Fruit fly (Drosophila melanogaster) whole organism, wandering third instar larva: Measurements from ENCODE around the gene sif.

ENCODE experiments used
- Dfd ChIP-seq: fragments of >200 bp; optimal IDR thresholded peaks from 2 replicates; lab custom pipeline; 2017; ENCODE audit warnings: missing biosample characterization, missing genetic modification characterization
- Dif ChIP-seq: fragments of 200-275, 200-300 bp; sonication (Bioruptor generic); optimal IDR thresholded peaks from 2 replicates; lab custom pipeline; 2018; ENCODE audit warnings: missing biosample characterization, missing genetic modification characterization; ENCODE audit not compliant: partially characterized antibody
- HLH106 ChIP-seq: fragments of 200-800 bp; optimal IDR thresholded peaks from 3 replicates; lab custom pipeline; 2019; ENCODE audit warnings: missing biosample characterization, mild to moderate bottlenecking, missing genetic modification characterization, moderate library complexity
- Hr78 ChIP-seq: fragments of >200 bp; optimal IDR thresholded peaks from 2 replicates; lab custom pipeline; 2017; ENCODE audit warnings: missing biosample characterization, missing genetic modification characterization
- Hr83 ChIP-seq: fragments of 200-300 bp; sonication (Bioruptor generic); optimal IDR thresholded peaks from 2 replicates; lab custom pipeline; 2016; ENCODE audit warnings: missing biosample characterization, mild to moderate bottlenecking, missing genetic modification characterization, moderate library complexity; ENCODE audit not compliant: poor library complexity, severe bottlenecking
- Jra ChIP-seq: sonication (Bioruptor generic); optimal IDR thresholded peaks from 2 replicates; lab custom pipeline; 2016; ENCODE audit warnings: missing biosample characterization, missing genetic modification characterization
- Myc ChIP-seq: fragments of >200 bp; optimal IDR thresholded peaks from 2 replicates; lab custom pipeline; 2017
- N ChIP-seq: fragments of >200 bp; optimal IDR thresholded peaks from 2 replicates; lab custom pipeline; 2018; ENCODE audit warnings: missing biosample characterization, missing external identifiers, missing genetic modification characterization
- OdsH ChIP-seq: fragments of 200-800 bp; sonication (Bioruptor generic); optimal IDR thresholded peaks from 2 replicates; lab custom pipeline; 2016; ENCODE audit warnings: missing biosample characterization, mild to moderate bottlenecking, missing genetic modification characterization
- Rel ChIP-seq, 2 experiments: fragments of 200-800 bp; sonication (Bioruptor generic) in 1 of 2; optimal IDR thresholded peaks; 2 replicates in 1 of 2; 3 replicates in 1 of 2; lab custom pipeline; 2016 to 2019; ENCODE audit warnings: mild to moderate bottlenecking in 2 of 2, missing biosample characterization in 2 of 2, missing genetic modification characterization in 2 of 2, moderate library complexity in 1 of 2
- Sp1 ChIP-seq: fragments of 200-800 bp; sonication (Bioruptor generic); optimal IDR thresholded peaks from 3 replicates; lab custom pipeline; 2019; ENCODE audit warnings: missing biosample characterization, mild to moderate bottlenecking, missing genetic modification characterization, moderate library complexity
- Vsx2 ChIP-seq: fragments of 200-300, 225-300 bp; sonication (Bioruptor generic); optimal IDR thresholded peaks from 2 replicates; lab custom pipeline; 2018; ENCODE audit warnings: missing biosample characterization, missing genetic modification characterization; ENCODE audit not compliant: partially characterized antibody
- br ChIP-seq: fragments of 200-800 bp; sonication (Bioruptor generic); optimal IDR thresholded peaks from 2 replicates; lab custom pipeline; 2016; ENCODE audit warnings: missing biosample characterization, missing genetic modification characterization
- brk ChIP-seq: fragments of 200-800 bp; sonication (Bioruptor generic); optimal IDR thresholded peaks from 2 replicates; lab custom pipeline; 2016; ENCODE audit warnings: missing biosample characterization, mild to moderate bottlenecking, missing genetic modification characterization
- dl ChIP-seq, 2 experiments: fragments of 175-275, 200-275 bp in 1 of 2; fragments of 200-275 bp in 1 of 2; sonication (Bioruptor generic); optimal IDR thresholded peaks; lab custom pipeline; 2018; ENCODE audit warnings: mild to moderate bottlenecking in 2 of 2, missing biosample characterization in 2 of 2, missing genetic modification characterization in 2 of 2, moderate library complexity in 2 of 2; ENCODE audit not compliant: partially characterized antibody in 2 of 2, insufficient read depth in 1 of 2
- dsf ChIP-seq: sonication (Bioruptor generic); optimal IDR thresholded peaks from 2 replicates; lab custom pipeline; 2016; ENCODE audit warnings: missing biosample characterization, missing genetic modification characterization, borderline replicate concordance
- ey ChIP-seq: fragments of 200-800 bp; sonication (Bioruptor generic); optimal IDR thresholded peaks from 2 replicates; lab custom pipeline; 2016; ENCODE audit warnings: missing biosample characterization, missing genetic modification characterization
- foxo ChIP-seq, 2 experiments: fragments of 200-800 bp; sonication (Bioruptor generic); optimal IDR thresholded peaks; 2 replicates in 1 of 2; 3 replicates in 1 of 2; lab custom pipeline; 2016 to 2017; ENCODE audit warnings: missing biosample characterization in 2 of 2, missing genetic modification characterization in 2 of 2
- fru ChIP-seq: fragments of 200-800 bp; sonication (Bioruptor generic); optimal IDR thresholded peaks from 3 replicates; lab custom pipeline; 2016; ENCODE audit warnings: missing biosample characterization, mild to moderate bottlenecking, missing genetic modification characterization
- h ChIP-seq: fragments of 200-800 bp; sonication (Bioruptor generic); optimal IDR thresholded peaks from 3 replicates; lab custom pipeline; 2016; ENCODE audit warnings: missing biosample characterization, mild to moderate bottlenecking, missing genetic modification characterization
- lola ChIP-seq: fragments of >200 bp; optimal IDR thresholded peaks from 2 replicates; lab custom pipeline; 2017; ENCODE audit warnings: missing biosample characterization, missing genetic modification characterization
- psq ChIP-seq: fragments of 200-800 bp; sonication (Bioruptor generic); optimal IDR thresholded peaks from 3 replicates; lab custom pipeline; 2017; ENCODE audit warnings: missing biosample characterization, mild to moderate bottlenecking, missing genetic modification characterization, moderate library complexity
- rgr ChIP-seq: fragments of 200-800 bp; sonication (Bioruptor generic); optimal IDR thresholded peaks from 3 replicates; lab custom pipeline; 2016; ENCODE audit warnings: missing biosample characterization, mild to moderate bottlenecking, missing genetic modification characterization
- sage ChIP-seq: fragments of 200-800 bp; sonication (Bioruptor generic); optimal IDR thresholded peaks from 2 replicates; lab custom pipeline; 2016; ENCODE audit warnings: missing biosample characterization, mild to moderate bottlenecking, missing genetic modification characterization
- sv ChIP-seq: fragments of 200-800 bp; sonication (Bioruptor generic); optimal IDR thresholded peaks from 3 replicates; lab custom pipeline; 2016; ENCODE audit warnings: missing biosample characterization, missing genetic modification characterization
- tai ChIP-seq: sonication (Bioruptor generic); optimal IDR thresholded peaks from 2 replicates; lab custom pipeline; 2016; ENCODE audit warnings: missing biosample characterization, missing genetic modification characterization
- woc ChIP-seq: sonication (Bioruptor generic); optimal IDR thresholded peaks from 2 replicates; lab custom pipeline; 2016; ENCODE audit warnings: missing biosample characterization, mild to moderate bottlenecking, missing genetic modification characterization

The sif gene

DNA sequence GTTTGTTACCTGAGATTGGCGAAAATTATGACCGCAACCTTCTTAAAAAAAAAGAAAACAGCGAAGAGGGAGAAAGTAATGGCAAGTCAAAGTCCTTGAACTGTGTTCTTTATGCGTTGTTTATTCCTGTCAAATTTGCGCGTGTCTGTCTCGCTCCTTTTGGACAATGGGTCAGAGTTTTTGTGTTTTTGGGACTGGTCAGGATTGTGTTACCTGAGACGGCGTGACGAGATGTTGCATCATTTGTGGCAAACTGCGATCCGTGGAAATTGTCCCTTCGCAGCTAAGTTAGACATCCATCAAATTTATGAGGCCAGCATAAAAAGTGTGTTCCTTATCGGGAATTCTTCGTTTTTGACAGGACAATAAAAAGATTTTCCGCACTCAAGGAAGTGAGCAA lies 34.4 kb upstream of the sif start:
- TF ChIP-seq Dif (GFP tag; lab: Kevin White, UChicago): no peak
- no peak for TF ChIP-seq sage (GFP tag; lab: Kevin White, UChicago)
- TF ChIP-seq OdsH (GFP tag; lab: Kevin White, UChicago): no peak
- no peak for TF ChIP-seq sv
- no peak for TF ChIP-seq N (GFP tag; lab: Kevin White, UChicago)
- no peak for TF ChIP-seq tai

DNA sequence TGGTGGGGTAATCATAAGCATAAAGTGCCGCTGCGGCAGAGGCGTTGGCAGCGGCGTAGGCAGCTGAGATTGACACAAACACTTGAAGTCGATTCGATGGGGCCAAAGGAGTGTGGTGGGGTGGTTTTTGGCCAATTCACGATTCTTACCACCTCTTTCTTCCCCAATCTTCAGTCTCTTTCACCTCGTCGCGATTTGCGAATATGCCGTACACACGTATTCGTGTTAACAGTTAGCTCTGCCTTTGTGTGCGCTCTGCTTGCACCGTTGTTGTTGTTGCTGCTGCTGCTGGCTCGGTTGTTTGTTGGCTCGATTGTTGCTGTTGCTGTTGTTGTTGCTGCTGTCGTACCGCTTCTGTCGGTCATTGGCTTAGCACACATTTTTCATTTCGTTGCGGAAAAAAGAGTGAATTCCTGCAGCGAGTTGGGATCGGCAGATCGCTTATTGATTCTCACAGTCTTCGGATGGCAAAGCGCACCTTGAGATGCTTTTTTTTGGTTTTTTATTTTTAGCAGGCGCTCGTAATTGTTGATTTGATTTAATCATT lies 32.5 kb upstream of the sif start:
- TF ChIP-seq sage (GFP tag; lab: Kevin White, UChicago): no peak
- no peak for TF ChIP-seq Jra
- TF ChIP-seq psq (GFP tag; lab: Kevin White, UChicago): peak; percentile 84

DNA sequence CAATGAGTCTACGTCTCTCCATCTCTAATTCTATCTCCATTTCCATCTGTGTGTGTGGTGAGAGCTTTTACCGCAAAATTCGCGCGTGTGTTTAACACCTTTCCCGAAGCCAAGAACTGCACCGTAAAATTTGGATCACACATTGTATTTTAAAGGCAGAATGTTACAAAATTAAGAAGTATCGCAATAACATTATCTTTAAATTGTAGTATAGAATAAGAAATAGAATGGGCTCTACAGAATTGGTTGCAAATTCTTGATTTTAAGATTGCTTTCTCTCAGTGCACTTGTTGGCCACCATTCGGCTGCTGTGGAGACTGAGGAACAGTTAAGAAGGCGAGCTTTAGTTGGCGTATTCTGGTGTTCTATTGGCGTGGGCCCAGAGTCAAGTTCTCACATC lies 31.2 kb upstream of the sif start:
- TF ChIP-seq Hr78 (GFP tag; lab: Kevin White, UChicago): no peak
- peak; percentile 26 for TF ChIP-seq h (GFP tag; lab: Kevin White, UChicago)
- TF ChIP-seq Vsx2 (GFP tag; lab: Kevin White, UChicago): no peak
- TF ChIP-seq Dif (GFP tag; lab: Kevin White, UChicago): no peak
- TF ChIP-seq foxo (GFP tag; optimal IDR thresholded peaks at IDR 0.05; lab: Kevin White, UChicago): peak in 1 of 2 experiments; percentile 20
- TF ChIP-seq, all 38 proteins: peak for 2

DNA sequence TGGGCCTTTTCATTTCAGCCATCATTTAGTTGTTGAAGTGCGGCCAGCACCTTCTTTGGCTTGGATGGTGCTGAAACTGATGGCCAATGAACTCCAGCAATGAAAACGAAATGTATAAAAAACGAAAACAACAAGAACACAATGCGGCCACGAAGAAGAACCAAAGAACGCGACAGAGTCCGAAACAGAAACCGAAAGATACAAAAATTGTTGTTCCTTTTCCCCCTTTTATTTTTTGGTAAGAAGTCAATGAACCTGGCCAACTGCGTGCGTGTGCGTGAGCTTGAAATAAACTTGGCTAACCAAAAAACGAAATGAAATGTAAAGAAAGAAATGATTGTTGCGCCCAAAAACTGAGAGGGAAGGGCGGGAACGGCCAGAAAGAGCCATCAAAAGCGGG lies 29.9 kb upstream of the sif start:
- peak; percentile 23 for TF ChIP-seq Rel (GFP tag; optimal IDR thresholded peaks at IDR 0.05; lab: Kevin White, UChicago)
- TF ChIP-seq Rel (tag; optimal IDR thresholded peaks at IDR 0.05; lab: Kevin White, UChicago): no peak
- TF ChIP-seq brk (GFP tag; lab: Kevin White, UChicago): peak; percentile 3
- no peak for TF ChIP-seq dsf
- TF ChIP-seq Hr78 (GFP tag; lab: Kevin White, UChicago): no peak
- peak; percentile 46 for TF ChIP-seq sage (GFP tag; lab: Kevin White, UChicago)
- TF ChIP-seq psq (GFP tag; lab: Kevin White, UChicago): peak; percentile 98
- TF ChIP-seq, all 38 proteins: peak for 4

DNA sequence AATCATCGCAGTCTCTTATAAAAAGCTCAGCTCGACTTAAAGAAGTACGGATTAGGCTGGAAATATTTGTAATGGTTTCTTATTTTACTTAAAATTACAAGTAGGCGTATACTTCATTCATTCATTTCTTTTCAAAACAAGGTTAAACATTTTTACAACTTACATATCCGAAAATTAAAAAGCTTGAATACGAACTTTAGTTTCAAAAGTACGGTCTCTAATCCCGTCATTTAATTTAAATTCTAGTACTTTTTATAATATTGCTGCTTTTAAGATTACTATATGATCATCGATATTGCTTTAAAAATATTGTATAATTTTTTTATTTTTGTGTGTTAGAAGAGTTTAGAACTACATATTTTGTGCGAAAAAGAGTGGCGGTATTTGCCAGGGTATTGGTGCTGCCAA lies 27.5 kb upstream of the sif start:
- TF ChIP-seq N (GFP tag; lab: Kevin White, UChicago): no peak
- TF ChIP-seq Sp1: peak; percentile 55
- peak; percentile 35 for TF ChIP-seq br (GFP tag; lab: Kevin White, UChicago)
- TF ChIP-seq rgr (GFP tag; lab: Kevin White, UChicago): peak; percentile 8
- no peak for TF ChIP-seq Vsx2 (GFP tag; lab: Kevin White, UChicago)
- TF ChIP-seq lola (GFP tag; lab: Kevin White, UChicago): no peak
- TF ChIP-seq Hr83: no peak
- TF ChIP-seq fru: peak; percentile 66
- TF ChIP-seq Dfd (GFP tag; lab: Kevin White, UChicago): peak; percentile 13
- TF ChIP-seq psq (GFP tag; lab: Kevin White, UChicago): peak; percentile 51
- TF ChIP-seq woc (GFP tag; lab: Kevin White, UChicago): peak; percentile 53
- peak; percentile 4 for TF ChIP-seq OdsH (GFP tag; lab: Kevin White, UChicago)
- peak; percentile 67 for TF ChIP-seq h (GFP tag; lab: Kevin White, UChicago)
- TF ChIP-seq HLH106 (tag; lab: Kevin White, UChicago): peak; percentile 67
- peak; percentile 35 for TF ChIP-seq ey
- no peak for TF ChIP-seq Rel (GFP tag; optimal IDR thresholded peaks at IDR 0.05; lab: Kevin White, UChicago)
- no peak for TF ChIP-seq Rel (tag; optimal IDR thresholded peaks at IDR 0.05; lab: Kevin White, UChicago)
- TF ChIP-seq foxo (GFP tag; optimal IDR thresholded peaks at IDR 0.05; lab: Kevin White, UChicago): peak in 1 of 2 experiments; percentile 71

DNA sequence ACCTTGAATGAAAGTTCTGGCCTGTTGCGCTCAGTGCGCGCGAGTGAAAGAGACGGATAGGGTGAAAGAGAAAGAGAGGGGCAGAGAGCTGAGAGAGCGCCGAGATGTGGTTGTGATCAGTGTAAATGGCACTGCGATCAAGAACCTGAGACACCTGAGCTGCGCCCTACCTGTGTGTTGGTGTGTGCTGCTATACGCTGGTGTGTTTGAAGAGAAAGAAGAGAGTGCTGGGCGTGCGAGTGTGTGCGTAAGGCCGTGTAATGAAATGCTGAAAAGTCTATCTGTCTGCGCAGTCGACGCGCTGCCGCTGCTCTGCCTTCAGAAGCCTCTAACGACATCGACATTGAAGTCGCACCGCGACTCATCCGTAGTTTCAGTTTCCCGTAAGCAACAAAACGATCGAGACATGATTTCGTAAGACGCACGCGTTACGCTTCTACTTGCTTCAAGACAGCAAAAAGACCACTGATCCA lies 27.1 kb upstream of the sif start, which contains the start of gene Blimp-1:
Gene Blimp-1 (plus strand): TSS at position 376 of the 473 bp plus-strand sequence.
- TF ChIP-seq Myc (no peak), Hr83 (peak; percentile 3), psq (GFP tag; lab: Kevin White, UChicago) (peak; percentile 27), Dif (GFP tag; lab: Kevin White, UChicago) (peak; percentile 91), Vsx2 (GFP tag; lab: Kevin White, UChicago) (peak; percentile 81), dl (GFP tag; optimal IDR thresholded peaks at IDR 0.05; lab: Kevin White, UChicago; ENCODE audit: insufficient read depth in 1 of 2, partially characterized antibody in 2 of 2) (peak in 1 of 2 experiments; percentile 75)
